Worm (Caenorhabditis elegans): Measurements from ENCODE around the gene sluh-7.

ce11 chrV:10357467-10357953 lies 1.9 kb upstream of the sluh-7 start, which contains the start of gene ceeh-2:
- TF ChIP-seq B0261.1 (tag; optimal IDR thresholded peaks at IDR 0.05) (no peak), F57C9.4 (tag; optimal IDR thresholded peaks at IDR 0.05) (no peak), let-526 (GFP tag; IDR thresholded peaks at IDR 0.05) (no peak)

Data from whole organism, young adult.